Worm (Caenorhabditis elegans) whole organism, young adult: ENCODE measurements around the gene col-183.

Source experiments
- B0035.1 ChIP-seq: sonication (generic microtip); optimal IDR thresholded peaks from 2 replicates; lab custom pipeline; 2016; ENCODE audit warnings: missing genetic modification characterization, mild to moderate bottlenecking, missing compliant biosample characterization, missing genotype, missing genetic modification reagents
- B0336.3 ChIP-seq: fragments of 200-800 bp; sonication (Bioruptor generic); IDR thresholded peaks from 2 replicates; pipeline ENCODE4 v1.3.6; 2022; ENCODE audit warnings: missing genetic modification characterization, missing compliant biosample characterization
- C17E4.6 ChIP-seq: fragments of 200-800 bp; sonication (Bioruptor generic); IDR thresholded peaks from 2 replicates; pipeline ENCODE4 v1.3.6; 2022; ENCODE audit warnings: missing genetic modification reagents, missing genetic modification characterization, missing compliant biosample characterization
- D2030.7 ChIP-seq: fragments of 200-800 bp; sonication (Bioruptor generic); IDR thresholded peaks from 2 replicates; pipeline ENCODE4 v1.3.6; 2022; ENCODE audit warnings: missing genetic modification reagents, missing genetic modification characterization, missing compliant biosample characterization
- F10E7.11 ChIP-seq: sonication (generic microtip); optimal IDR thresholded peaks from 2 replicates; lab custom pipeline; 2017; ENCODE audit warnings: mild to moderate bottlenecking, missing genetic modification characterization, moderate library complexity, missing compliant biosample characterization
- K11D2.4 ChIP-seq: fragments of 200-800 bp; sonication (Bioruptor generic); IDR thresholded peaks from 2 replicates; pipeline ENCODE4 v1.3.6; 2022; ENCODE audit warnings: missing genetic modification reagents, missing genetic modification characterization, missing compliant biosample characterization
- Y53G8AR.9 ChIP-seq: fragments of 200-800 bp; sonication (Bioruptor generic); conservative IDR thresholded peaks from 2 replicates; pipeline ENCODE4 v1.3.6; 2022; ENCODE audit warnings: missing genetic modification reagents, missing genetic modification characterization, missing compliant biosample characterization
- Y56A3A.18 ChIP-seq: fragments of 200-800 bp; sonication (Bioruptor generic); IDR thresholded peaks from 2 replicates; pipeline ENCODE4 v1.3.6; 2022; ENCODE audit warnings: missing genetic modification reagents, missing genetic modification characterization, missing compliant biosample characterization
- Y79H2A.3 ChIP-seq: fragments of 200-800 bp; sonication (Bioruptor generic); conservative IDR thresholded peaks from 2 replicates; pipeline ENCODE4 v1.3.6; 2022; ENCODE audit warnings: missing genetic modification reagents, missing genetic modification characterization, missing compliant biosample characterization
- attf-5 ChIP-seq: fragments of 200-800 bp; sonication (Bioruptor generic); optimal IDR thresholded peaks from 2 replicates; lab custom pipeline; 2018; ENCODE audit warnings: mild to moderate bottlenecking, missing genetic modification characterization, missing compliant biosample characterization
- bed-1 ChIP-seq: fragments of 200-800 bp; sonication (Bioruptor generic); IDR thresholded peaks from 2 replicates; pipeline ENCODE4 v1.3.6; 2022; ENCODE audit warnings: missing genetic modification reagents, missing genetic modification characterization, missing compliant biosample characterization
- cebp-1 ChIP-seq, 2 experiments: fragments of 200-800 bp in 1 of 2; sonication (Bioruptor generic) in 1 of 2; sonication (generic microtip) in 1 of 2; IDR thresholded peaks in 1 of 2; optimal IDR thresholded peaks in 1 of 2; 2 replicates each; pipeline versions ENCODE4 v1.3.6 to Lab custom; 2017 to 2022; ENCODE audit warnings: missing compliant biosample characterization in 2 of 2, missing genetic modification characterization in 2 of 2, mild to moderate bottlenecking in 1 of 2, missing genetic modification reagents in 1 of 2, moderate library complexity in 1 of 2
- ceh-100 ChIP-seq: fragments of 200-800 bp; sonication (Bioruptor generic); IDR thresholded peaks from 2 replicates; pipeline ENCODE4 v1.3.6; 2022; ENCODE audit warnings: missing genetic modification reagents, missing genetic modification characterization, missing compliant biosample characterization
- ceh-27 ChIP-seq: fragments of 200-800 bp; sonication (Bioruptor generic); optimal IDR thresholded peaks from 2 replicates; lab custom pipeline; 2018; ENCODE audit warnings: mild to moderate bottlenecking, missing genetic modification characterization, moderate library complexity, missing compliant biosample characterization
- ceh-40 ChIP-seq: fragments of 200-800 bp; sonication (Bioruptor generic); IDR thresholded peaks from 2 replicates; pipeline ENCODE4 v1.3.6; 2022; ENCODE audit warnings: missing genetic modification characterization, missing compliant biosample characterization
- chd-7 ChIP-seq: sonication (generic microtip); optimal IDR thresholded peaks from 2 replicates; lab custom pipeline; 2016; ENCODE audit warnings: mild to moderate bottlenecking, missing genetic modification characterization, moderate library complexity, missing compliant biosample characterization
- hlh-26 ChIP-seq: fragments of 200-800 bp; sonication (Bioruptor generic); conservative IDR thresholded peaks from 2 replicates; pipeline ENCODE4 v1.3.6; 2022; ENCODE audit warnings: missing genetic modification reagents, missing genetic modification characterization, missing compliant biosample characterization
- hmg-20 ChIP-seq: fragments of 200-800 bp; sonication (Bioruptor generic); IDR thresholded peaks from 2 replicates; pipeline ENCODE4 v1.3.6; 2022; ENCODE audit warnings: missing genetic modification reagents, missing genetic modification characterization, missing compliant biosample characterization
- hrde-1 ChIP-seq: sonication (generic microtip); optimal IDR thresholded peaks from 2 replicates; lab custom pipeline; 2016; ENCODE audit warnings: missing genetic modification characterization, mild to moderate bottlenecking, missing compliant biosample characterization, moderate library complexity, missing genotype, missing genetic modification reagents, borderline replicate concordance
- hsf-1 ChIP-seq: fragments of 200-800 bp; sonication (Bioruptor generic); IDR thresholded peaks from 2 replicates; pipeline ENCODE4 v1.3.6; 2022; ENCODE audit warnings: missing genetic modification reagents, missing genetic modification characterization, missing compliant biosample characterization
- let-526 ChIP-seq: fragments of 200-800 bp; sonication (Bioruptor generic); IDR thresholded peaks from 2 replicates; pipeline ENCODE4 v1.3.6; 2022; ENCODE audit warnings: missing genetic modification reagents, missing genetic modification characterization, missing compliant biosample characterization
- lin-40 ChIP-seq: sonication (generic microtip); optimal IDR thresholded peaks from 2 replicates; lab custom pipeline; 2016; ENCODE audit warnings: missing genetic modification characterization, mild to moderate bottlenecking, missing compliant biosample characterization, missing genotype, missing genetic modification reagents
- lsl-1 ChIP-seq: fragments of 200-800 bp; sonication (Bioruptor generic); optimal IDR thresholded peaks from 2 replicates; lab custom pipeline; 2018; ENCODE audit warnings: mild to moderate bottlenecking, missing genetic modification characterization, moderate library complexity, missing compliant biosample characterization
- madf-8 ChIP-seq: fragments of 200-800 bp; sonication (Bioruptor generic); conservative IDR thresholded peaks from 2 replicates; pipeline ENCODE4 v1.3.6; 2022; ENCODE audit warnings: missing genetic modification reagents, missing genetic modification characterization, missing compliant biosample characterization
- mel-28 ChIP-seq: sonication (generic microtip); optimal IDR thresholded peaks from 2 replicates; lab custom pipeline; 2016; ENCODE audit warnings: borderline replicate concordance, mild to moderate bottlenecking, missing genetic modification characterization, missing compliant biosample characterization
- nfya-1 ChIP-seq: sonication (generic microtip); optimal IDR thresholded peaks from 2 replicates; lab custom pipeline; 2017; ENCODE audit warnings: antibody characterized with exemption, missing compliant biosample characterization, missing genetic modification characterization, borderline replicate concordance; ENCODE audit not compliant: insufficient read depth
- pbrm-1 ChIP-seq: fragments of 200-800 bp; sonication (Bioruptor generic); IDR thresholded peaks from 2 replicates; pipeline ENCODE4 v1.3.6; 2022; ENCODE audit warnings: missing genetic modification reagents, missing genetic modification characterization, missing compliant biosample characterization
- pha-4 ChIP-seq: fragments of 150-350 bp; sonication (generic microtip); optimal IDR thresholded peaks from 2 replicates; lab custom pipeline; 2014; ENCODE audit warnings: missing biosample characterization, missing genetic modification reagents, missing genetic modification characterization
- rcor-1 ChIP-seq: fragments of 200-800 bp; sonication (Bioruptor generic); IDR thresholded peaks from 2 replicates; pipeline ENCODE4 v1.3.6; 2022; ENCODE audit warnings: missing genetic modification reagents, missing genetic modification characterization, missing compliant biosample characterization
- rec-8 ChIP-seq, 2 experiments: sonication (generic microtip); optimal IDR thresholded peaks; 2 replicates each; lab custom pipeline; 2016; ENCODE audit warnings: mild to moderate bottlenecking in 2 of 2, missing genetic modification characterization in 2 of 2, missing genetic modification reagents in 2 of 2, missing genotype in 2 of 2, missing biosample characterization in 1 of 2, missing compliant biosample characterization in 1 of 2, moderate library complexity in 1 of 2
- repo-1 ChIP-seq: sonication (generic microtip); optimal IDR thresholded peaks from 2 replicates; lab custom pipeline; 2017; ENCODE audit warnings: mild to moderate bottlenecking, missing genetic modification characterization, missing compliant biosample characterization
- snpc-1.3 ChIP-seq: sonication (generic microtip); optimal IDR thresholded peaks from 2 replicates; lab custom pipeline; 2017; ENCODE audit warnings: missing genetic modification characterization, mild to moderate bottlenecking, missing compliant biosample characterization, antibody characterized with exemption, moderate library complexity, missing genotype, missing genetic modification reagents; ENCODE audit not compliant: insufficient read depth
- snpc-4 ChIP-seq, 5 experiments: fragments of 150-350 bp in 1 of 5; sonication (generic microtip) in 4 of 5; optimal IDR thresholded peaks; 2 replicates each; lab custom pipeline; 2014 to 2018; ENCODE audit warnings: missing genetic modification characterization in 5 of 5, missing biosample characterization in 3 of 5, antibody characterized with exemption in 2 of 5, mild to moderate bottlenecking in 2 of 5, missing compliant biosample characterization in 2 of 5, missing genotype in 2 of 5, moderate library complexity in 2 of 5, missing genetic modification reagents in 1 of 5
- sptf-2 ChIP-seq: fragments of 200-800 bp; sonication (Bioruptor generic); optimal IDR thresholded peaks from 2 replicates; lab custom pipeline; 2018; ENCODE audit warnings: mild to moderate bottlenecking, missing genetic modification characterization, missing compliant biosample characterization
- tbp1 ChIP-seq: fragments of 200-800 bp; sonication (Bioruptor generic); optimal IDR thresholded peaks from 2 replicates; lab custom pipeline; 2018; ENCODE audit warnings: mild to moderate bottlenecking, missing genetic modification characterization, missing compliant biosample characterization
- unc-62 ChIP-seq: fragments of 150-350 bp; optimal IDR thresholded peaks from 2 replicates; lab custom pipeline; 2014; ENCODE audit warnings: missing biosample characterization, missing genetic modification reagents, missing genetic modification characterization
- zim-3 ChIP-seq: sonication (generic microtip); optimal IDR thresholded peaks from 2 replicates; lab custom pipeline; 2017; ENCODE audit warnings: mild to moderate bottlenecking, missing genetic modification characterization, moderate library complexity, missing compliant biosample characterization
- ztf-26 ChIP-seq: sonication (generic microtip); optimal IDR thresholded peaks from 2 replicates; lab custom pipeline; 2017; ENCODE audit warnings: missing genetic modification characterization, missing compliant biosample characterization

col-183 gene

DNA sequence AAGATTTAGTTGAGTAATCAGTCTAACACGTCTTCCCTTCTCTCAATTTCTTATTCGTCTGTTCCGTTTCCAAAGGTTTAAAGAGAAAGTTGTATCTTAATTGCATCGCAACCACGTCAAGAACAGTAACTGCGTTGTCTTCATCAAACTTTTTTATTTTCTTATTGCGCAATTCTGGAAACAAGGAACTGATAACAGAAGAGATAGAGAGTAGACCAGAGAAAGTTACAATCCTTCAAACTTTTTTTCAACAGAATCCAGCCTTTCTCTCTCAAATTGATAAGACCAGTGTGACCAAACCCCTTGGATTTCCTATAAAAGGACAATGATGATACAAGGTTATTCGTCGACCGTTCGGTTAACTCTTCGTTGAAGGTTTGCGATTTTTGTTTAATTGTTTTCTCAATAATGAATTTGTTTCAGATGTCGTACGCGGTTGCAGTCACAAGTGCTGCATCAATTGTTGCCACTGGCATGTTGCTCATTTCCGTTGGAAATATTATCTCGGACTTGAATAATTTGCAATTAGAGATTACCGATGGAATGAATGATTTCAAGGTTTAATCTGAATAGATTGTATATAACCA is 1.6 kb upstream of the col-183 start, which contains the start of gene col-184:
Gene col-184 (plus strand): TSS at position 409 of the 587 bp plus-strand sequence.
- TF ChIP-seq C17E4.6 (GFP tag; lab: Robert Waterston, UW) (no peak), F10E7.11 (tag; lab: Kevin White, UChicago) (no peak), B0336.3 (GFP tag; lab: Robert Waterston, UW) (no peak), cebp-1 (GFP tag; IDR thresholded peaks at IDR 0.05; lab: Robert Waterston, UW) (no peak), cebp-1 (tag; optimal IDR thresholded peaks at IDR 0.05; lab: Kevin White, UChicago) (no peak), madf-8 (no peak), Y79H2A.3 (GFP tag; lab: Robert Waterston, UW) (no peak), bed-1 (GFP tag; lab: Robert Waterston, UW) (no peak), ztf-26 (tag; lab: Kevin White, UChicago) (peak; percentile 50), B0035.1 (tag; lab: Kevin White, UChicago) (no peak), zim-3 (tag; lab: Kevin White, UChicago) (peak; percentile 25), Y56A3A.18 (GFP tag; lab: Robert Waterston, UW) (no peak), mel-28 (no peak), lin-40 (tag; lab: Kevin White, UChicago) (peak; percentile 55)

ce11 chrX:13463793-13464192 is 3.8 kb downstream of the col-183 start, which contains the start of gene F02D10.2:
TSS of gene F02D10.2 (minus strand) at chrX:13463893.
- TF ChIP-seq lin-40 (tag; lab: Kevin White, UChicago) (no peak), rcor-1 (no peak), pha-4 (tag; lab: Kevin White, UChicago) (no peak), snpc-4 (GFP tag; optimal IDR thresholded peaks at IDR 0.05; lab: Kevin White, UChicago) (no peak), snpc-4 (tag; optimal IDR thresholded peaks at IDR 0.05; lab: Kevin White, UChicago) (no peak), nfya-1 (no peak), let-526 (GFP tag; lab: Robert Waterston, UW) (no peak), rec-8 (tag; optimal IDR thresholded peaks at IDR 0.05; lab: Kevin White, UChicago) (no peak), Y53G8AR.9 (GFP tag; lab: Robert Waterston, UW) (no peak), chd-7 (tag; lab: Kevin White, UChicago) (no peak), sptf-2 (no peak), hsf-1 (GFP tag; lab: Robert Waterston, UW) (no peak)
- TF ChIP-seq, all 124 proteins: peak for 0

DNA sequence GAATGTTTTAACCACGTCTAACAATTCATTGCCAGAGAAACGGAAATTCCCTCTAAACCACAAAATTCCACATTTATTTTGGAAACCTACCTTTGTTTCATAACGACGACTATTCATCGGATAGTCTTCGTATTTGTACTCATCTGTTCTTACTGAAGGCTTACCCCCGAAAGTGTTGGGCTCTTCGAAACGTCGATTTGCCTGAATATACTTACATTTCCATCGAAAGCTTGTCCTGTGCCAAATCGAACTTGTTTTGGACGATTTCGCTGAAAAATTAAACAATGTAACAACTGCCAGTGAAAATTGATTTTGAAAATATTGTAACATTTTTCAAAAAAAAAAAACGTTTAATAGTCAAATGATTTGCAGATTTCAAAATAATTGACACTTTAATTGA is 5.0 kb downstream of the col-183 start, which contains the start of gene F02D10.3:
Gene F02D10.3 (minus strand): TSS at position 101 of the 400 bp plus-strand sequence.
- no peak for TF ChIP-seq hmg-20
- no peak for TF ChIP-seq hlh-26 (GFP tag; lab: Robert Waterston, UW)
- no peak for TF ChIP-seq repo-1 (tag; lab: Kevin White, UChicago)
- TF ChIP-seq hrde-1 (tag; lab: Kevin White, UChicago): no peak
- no peak for TF ChIP-seq unc-62 (GFP tag; lab: Kevin White, UChicago)
- TF ChIP-seq, all 124 proteins: peak for 0

DNA sequence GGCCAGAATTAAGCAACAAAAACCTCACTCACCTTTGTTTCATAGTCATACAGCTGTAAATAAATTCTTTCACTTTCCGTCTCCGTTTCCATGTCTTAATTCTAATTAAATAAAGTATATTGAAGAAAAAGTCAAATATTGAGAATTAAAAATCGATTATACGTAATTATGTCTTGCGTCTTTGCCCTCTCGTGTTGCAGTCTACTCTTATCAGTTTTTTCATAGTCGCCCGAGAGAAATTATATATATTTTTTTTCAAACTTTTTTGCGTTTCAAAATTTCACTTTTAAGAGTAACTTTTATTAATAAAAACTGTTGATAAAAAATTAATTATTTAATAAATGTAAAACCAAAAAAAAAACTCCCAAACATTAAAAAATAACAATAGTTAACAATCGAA is 11.1 kb downstream of the col-183 start, which contains the start of gene flr-1:
Gene flr-1 (minus strand): TSS at position 101 of the 400 bp plus-strand sequence.
- TF ChIP-seq ceh-40 (GFP tag; lab: Robert Waterston, UW) (no peak), ceh-100 (GFP tag; lab: Robert Waterston, UW) (no peak), D2030.7 (GFP tag; lab: Robert Waterston, UW) (no peak), tbp1 (GFP tag; lab: Kevin White, UChicago) (no peak), ceh-27 (no peak), K11D2.4 (no peak), pbrm-1 (GFP tag; lab: Robert Waterston, UW) (no peak), B0035.1 (tag; lab: Kevin White, UChicago) (no peak), F10E7.11 (tag; lab: Kevin White, UChicago) (no peak), hlh-26 (GFP tag; lab: Robert Waterston, UW) (no peak), snpc-1.3 (tag; lab: Kevin White, UChicago) (no peak), attf-5 (GFP tag; lab: Kevin White, UChicago) (no peak), mel-28 (no peak), let-526 (GFP tag; lab: Robert Waterston, UW) (no peak), lsl-1 (no peak)
